1 fruit fly cellular context compared by ENCODE assay signal in the genomic region with DNA sequence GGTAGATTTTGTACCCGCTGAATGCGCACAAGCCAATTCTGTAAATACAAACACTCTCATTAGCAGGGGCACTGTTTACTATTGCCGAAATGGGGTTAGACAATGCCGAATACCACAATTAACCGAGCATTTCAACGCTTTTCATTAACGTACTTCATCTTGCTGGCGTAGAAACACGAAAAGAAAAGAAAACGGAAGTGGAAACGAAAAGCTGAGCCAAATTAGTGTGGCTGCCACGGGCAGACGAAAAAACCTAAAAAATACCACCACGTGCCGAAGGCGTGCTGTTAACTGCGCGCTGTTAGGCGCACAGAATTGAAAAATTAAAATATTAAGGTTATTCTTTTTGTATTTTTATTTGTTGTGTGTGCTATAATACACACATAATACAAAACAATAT.
TF ChIP-seq lines count a peak whose summit lies in the region.

A gene (minus strand): TSS at position 229 of the 400 bp plus-strand sequence.

TF ChIP-seq in whole organism, embryonic, 481 proteins besides CTCF, POLR2A, EP300 and RAD21 (continued from another document and continues in another):
- TF ChIP-seq ac (GFP tag; optimal IDR thresholded peaks at IDR 0.05; lab: Kevin White, UChicago): peak; percentile 92
- no peak for TF ChIP-seq CG4730 (GFP tag; IDR thresholded peaks at IDR 0.05; lab: Robert Waterston, UW)
- TF ChIP-seq chn (GFP tag; optimal IDR thresholded peaks at IDR 0.05; lab: Kevin White, UChicago): peak; percentile 84
- TF ChIP-seq Usf (GFP tag; optimal IDR thresholded peaks at IDR 0.05; lab: Kevin White, UChicago): peak; percentile 80
- TF ChIP-seq Eip74EF (GFP tag; optimal IDR thresholded peaks at IDR 0.05; lab: Kevin White, UChicago): peak in 1 of 2 experiments; percentile 88
- peak; percentile 71; the same call in 1 of the 2 replicates for TF ChIP-seq toy (GFP tag; IDR thresholded peaks at IDR 0.05; lab: Robert Waterston, UW)
- TF ChIP-seq CG32532 (GFP tag; IDR thresholded peaks at IDR 0.05; lab: Robert Waterston, UW): peak; percentile 94
- peak; percentile 91 for TF ChIP-seq NFAT (GFP tag; IDR thresholded peaks at IDR 0.05; lab: Robert Waterston, UW)
- peak; percentile 72 for TF ChIP-seq Atf3 (GFP tag; optimal IDR thresholded peaks at IDR 0.05; lab: Kevin White, UChicago)
- TF ChIP-seq D (optimal IDR thresholded peaks at IDR 0.05; lab: Kevin White, UChicago): no peak
- peak; percentile 86 for TF ChIP-seq D (GFP tag; optimal IDR thresholded peaks at IDR 0.05; lab: Kevin White, UChicago)
- peak; percentile 82 for TF ChIP-seq H2.0 (GFP tag; IDR thresholded peaks at IDR 0.05; lab: Robert Waterston, UW)
- TF ChIP-seq inv (GFP tag; IDR thresholded peaks at IDR 0.05; lab: Robert Waterston, UW; ENCODE audit: partially characterized antibody): no peak
- TF ChIP-seq Scr (GFP tag; IDR thresholded peaks at IDR 0.05; lab: Robert Waterston, UW; ENCODE audit: partially characterized antibody): no peak; the same call in 1 of the 2 replicates
- TF ChIP-seq Bteb2 (GFP tag; optimal IDR thresholded peaks at IDR 0.05; lab: Kevin White, UChicago): peak; percentile 86
- peak; percentile 88 for TF ChIP-seq CG31365 (tag; optimal IDR thresholded peaks at IDR 0.05; lab: Kevin White, UChicago)
- peak; percentile 91 for TF ChIP-seq Awh (GFP tag; IDR thresholded peaks at IDR 0.05; lab: Robert Waterston, UW)
- TF ChIP-seq Myb (GFP tag; optimal IDR thresholded peaks at IDR 0.05; lab: Kevin White, UChicago): peak; percentile 54
- TF ChIP-seq scrt (GFP tag; optimal IDR thresholded peaks at IDR 0.05; lab: Kevin White, UChicago): peak; percentile 93
- TF ChIP-seq Ada2b (GFP tag; IDR thresholded peaks at IDR 0.05; lab: Robert Waterston, UW): peak; percentile 76; the same call in 1 of the 2 replicates
- peak; percentile 90 for TF ChIP-seq sima (GFP tag; optimal IDR thresholded peaks at IDR 0.05; lab: Kevin White, UChicago)
- no peak for TF ChIP-seq Elba2 (GFP tag; optimal IDR thresholded peaks at IDR 0.05; lab: Kevin White, UChicago)
- no peak for TF ChIP-seq CG12769 (tag; optimal IDR thresholded peaks at IDR 0.05; lab: Kevin White, UChicago)
- TF ChIP-seq tio (GFP tag; optimal IDR thresholded peaks at IDR 0.05; lab: Kevin White, UChicago): no peak
- peak; percentile 90 for TF ChIP-seq org-1 (GFP tag; optimal IDR thresholded peaks at IDR 0.05; lab: Kevin White, UChicago)
- peak; percentile 85 for TF ChIP-seq CG8359 (GFP tag; optimal IDR thresholded peaks at IDR 0.05; lab: Kevin White, UChicago; ENCODE audit: borderline replicate concordance)
- no peak for TF ChIP-seq corto (GFP tag; optimal IDR thresholded peaks at IDR 0.05; lab: Kevin White, UChicago)
- TF ChIP-seq gem (tag; optimal IDR thresholded peaks at IDR 0.05; lab: Kevin White, UChicago): peak; percentile 80
- TF ChIP-seq p53 (GFP tag; optimal IDR thresholded peaks at IDR 0.05; lab: Kevin White, UChicago): peak; percentile 88
- peak; percentile 85 for TF ChIP-seq CG13894 (tag; optimal IDR thresholded peaks at IDR 0.05; lab: Kevin White, UChicago)
- peak; percentile 83 for TF ChIP-seq Kr (GFP tag; optimal IDR thresholded peaks at IDR 0.05; lab: Kevin White, UChicago)
- TF ChIP-seq CG34422 (GFP tag; IDR thresholded peaks at IDR 0.05; lab: Robert Waterston, UW): peak; percentile 90; the same call in 2 of the 3 replicates
- peak; percentile 26; the same call in 1 of the 2 replicates for TF ChIP-seq CG13287 (GFP tag; IDR thresholded peaks at IDR 0.05; lab: Robert Waterston, UW; ENCODE audit: partially characterized antibody)
- peak; percentile 85 for TF ChIP-seq nerfin-1 (tag; optimal IDR thresholded peaks at IDR 0.05; lab: Kevin White, UChicago)
- no peak for TF ChIP-seq jigr1 (GFP tag; IDR thresholded peaks at IDR 0.05; lab: Robert Waterston, UW)
- TF ChIP-seq slou (GFP tag; optimal IDR thresholded peaks at IDR 0.05; lab: Kevin White, UChicago): peak; percentile 83
- TF ChIP-seq NfI (GFP tag; optimal IDR thresholded peaks at IDR 0.05; lab: Kevin White, UChicago): peak; percentile 96
- peak; percentile 96 for TF ChIP-seq CG13775 (GFP tag; optimal IDR thresholded peaks at IDR 0.05; lab: Kevin White, UChicago)
- 0 out of 3 replicates have a peak, but pooled peaks have one; percentile 11 for TF ChIP-seq Opbp (GFP tag; IDR thresholded peaks at IDR 0.05; lab: Robert Waterston, UW; ENCODE audit: partially characterized antibody)
- TF ChIP-seq Xrp1 (GFP tag; IDR thresholded peaks at IDR 0.05; lab: Robert Waterston, UW): peak; percentile 22
- peak; percentile 99 for TF ChIP-seq YL-1 (GFP tag; optimal IDR thresholded peaks at IDR 0.05; lab: Kevin White, UChicago)
- TF ChIP-seq CG17328 (GFP tag; IDR thresholded peaks at IDR 0.05; lab: Robert Waterston, UW): peak; percentile 96
- no peak for TF ChIP-seq CkIIα-i1 (GFP tag; IDR thresholded peaks at IDR 0.05; lab: Robert Waterston, UW)
- peak; percentile 81 to 88 for TF ChIP-seq Hr51 (GFP tag; optimal IDR thresholded peaks at IDR 0.05; lab: Kevin White, UChicago)
- peak; percentile 98 for TF ChIP-seq lab (GFP tag; optimal IDR thresholded peaks at IDR 0.05; lab: Kevin White, UChicago)
- TF ChIP-seq Lim3 (GFP tag; IDR thresholded peaks at IDR 0.05; lab: Robert Waterston, UW): no peak
- peak; percentile 84 for TF ChIP-seq CG12299 (tag; optimal IDR thresholded peaks at IDR 0.05; lab: Kevin White, UChicago)
- TF ChIP-seq C15 (GFP tag; IDR thresholded peaks at IDR 0.05; lab: Robert Waterston, UW): peak; percentile 68; the same call in 2 of the 3 replicates
- peak; percentile 69 for TF ChIP-seq trh (GFP tag; optimal IDR thresholded peaks at IDR 0.05; lab: Kevin White, UChicago)
- peak; percentile 80 for TF ChIP-seq trem (tag; optimal IDR thresholded peaks at IDR 0.05; lab: Kevin White, UChicago)
- no peak for TF ChIP-seq nau (GFP tag; optimal IDR thresholded peaks at IDR 0.05; lab: Kevin White, UChicago)
- peak; percentile 62 for TF ChIP-seq CG3838 (GFP tag; optimal IDR thresholded peaks at IDR 0.05; lab: Kevin White, UChicago)
- TF ChIP-seq dimm (GFP tag; IDR thresholded peaks at IDR 0.05; lab: Robert Waterston, UW): peak; percentile 75
- peak; percentile 50 for TF ChIP-seq fd96Cb (tag; optimal IDR thresholded peaks at IDR 0.05; lab: Kevin White, UChicago)
- no peak for TF ChIP-seq yki (optimal IDR thresholded peaks at IDR 0.05; lab: Kevin White, UChicago)
- TF ChIP-seq CG15479 (GFP tag; optimal IDR thresholded peaks at IDR 0.05; lab: Kevin White, UChicago): peak; percentile 17
- peak; percentile 77 for TF ChIP-seq CG1647 (GFP tag; optimal IDR thresholded peaks at IDR 0.05; lab: Kevin White, UChicago)
- TF ChIP-seq z (GFP tag; IDR thresholded peaks at IDR 0.05; lab: Robert Waterston, UW): peak; percentile 71
- peak; percentile 98 for TF ChIP-seq Max (GFP tag; optimal IDR thresholded peaks at IDR 0.05; lab: Kevin White, UChicago)
- peak; percentile 69; the same call in 1 of the 2 replicates for TF ChIP-seq CG14441 (GFP tag; IDR thresholded peaks at IDR 0.05; lab: Robert Waterston, UW)
- TF ChIP-seq bab2 (GFP tag; optimal IDR thresholded peaks at IDR 0.05; lab: Kevin White, UChicago): peak; percentile 47
- peak; percentile 65 for TF ChIP-seq cas (GFP tag; IDR thresholded peaks at IDR 0.05; lab: Robert Waterston, UW)
- no peak; the same call in 1 of the 2 replicates for TF ChIP-seq sisA (GFP tag; IDR thresholded peaks at IDR 0.05; lab: Robert Waterston, UW)
- TF ChIP-seq insv (GFP tag; optimal IDR thresholded peaks at IDR 0.05; lab: Kevin White, UChicago): peak in 1 of 2 experiments; percentile 80
- TF ChIP-seq odd (GFP tag; optimal IDR thresholded peaks at IDR 0.05; lab: Kevin White, UChicago): peak; percentile 96
- peak; percentile 92 for TF ChIP-seq sqz (GFP tag; optimal IDR thresholded peaks at IDR 0.05; lab: Kevin White, UChicago)
- peak; percentile 90 for TF ChIP-seq CG9797 (GFP tag; optimal IDR thresholded peaks at IDR 0.05; lab: Kevin White, UChicago)
- peak in 1 of 2 experiments; percentile 17 for TF ChIP-seq tll (GFP tag; optimal IDR thresholded peaks at IDR 0.05; lab: Kevin White, UChicago)
- peak; percentile 95 for TF ChIP-seq CG18599 (GFP tag; optimal IDR thresholded peaks at IDR 0.05; lab: Kevin White, UChicago)
- no peak for TF ChIP-seq Doc3 (GFP tag; IDR thresholded peaks at IDR 0.05; lab: Robert Waterston, UW; ENCODE audit: partially characterized antibody)
- TF ChIP-seq CG8765 (GFP tag; IDR thresholded peaks at IDR 0.05; lab: Robert Waterston, UW): no peak
- TF ChIP-seq dmrt11E (tag; optimal IDR thresholded peaks at IDR 0.05; lab: Kevin White, UChicago): peak; percentile 84
- TF ChIP-seq Chrac-16 (GFP tag; optimal IDR thresholded peaks at IDR 0.05; lab: Kevin White, UChicago): peak; percentile 71
- TF ChIP-seq cwo (GFP tag; optimal IDR thresholded peaks at IDR 0.05; lab: Kevin White, UChicago): peak; percentile 77
- TF ChIP-seq CG4617 (GFP tag; optimal IDR thresholded peaks at IDR 0.05; lab: Kevin White, UChicago; ENCODE audit: borderline replicate concordance): peak; percentile 80
- TF ChIP-seq Drgx (GFP tag; IDR thresholded peaks at IDR 0.05; lab: Robert Waterston, UW): peak; percentile 36
- TF ChIP-seq lbe (GFP tag; optimal IDR thresholded peaks at IDR 0.05; lab: Kevin White, UChicago): peak; percentile 92
- peak; percentile 94 for TF ChIP-seq HLHmδ (GFP tag; optimal IDR thresholded peaks at IDR 0.05; lab: Kevin White, UChicago)
- TF ChIP-seq ind (GFP tag; optimal IDR thresholded peaks at IDR 0.05; lab: Kevin White, UChicago): peak; percentile 67
- TF ChIP-seq bbx (GFP tag; IDR thresholded peaks at IDR 0.05; lab: Robert Waterston, UW; ENCODE audit: partially characterized antibody): peak; percentile 29; the same call in 1 of the 2 replicates
- TF ChIP-seq wor (GFP tag; IDR thresholded peaks at IDR 0.05; lab: Robert Waterston, UW): peak; percentile 18; the same call in 1 of the 2 replicates
- peak; percentile 87 for TF ChIP-seq H15 (GFP tag; IDR thresholded peaks at IDR 0.05; lab: Robert Waterston, UW)
- TF ChIP-seq aop (GFP tag; IDR thresholded peaks at IDR 0.05; lab: Robert Waterston, UW): peak; percentile 86
- TF ChIP-seq gcm (GFP tag; optimal IDR thresholded peaks at IDR 0.05; lab: Kevin White, UChicago): peak; percentile 88
- TF ChIP-seq crc (GFP tag; optimal IDR thresholded peaks at IDR 0.05; lab: Kevin White, UChicago): peak; percentile 68
- peak; percentile 86 for TF ChIP-seq CG7839 (tag; optimal IDR thresholded peaks at IDR 0.05; lab: Kevin White, UChicago)
- no peak for TF ChIP-seq pros (GFP tag; optimal IDR thresholded peaks at IDR 0.05; lab: Kevin White, UChicago)
- TF ChIP-seq Spps (tag; optimal IDR thresholded peaks at IDR 0.05; lab: Kevin White, UChicago): peak; percentile 79
- TF ChIP-seq ase (GFP tag; IDR thresholded peaks at IDR 0.05; lab: Robert Waterston, UW): peak; percentile 76; the same call in 2 of the 3 replicates
- no peak for TF ChIP-seq exex (tag; optimal IDR thresholded peaks at IDR 0.05; lab: Kevin White, UChicago)
- peak; percentile 63 for TF ChIP-seq Adf1 (GFP tag; IDR thresholded peaks at IDR 0.05; lab: Robert Waterston, UW)
- peak; percentile 95 for TF ChIP-seq CG9727 (GFP tag; optimal IDR thresholded peaks at IDR 0.05; lab: Kevin White, UChicago)
- no peak for TF ChIP-seq dan (GFP tag; IDR thresholded peaks at IDR 0.05; lab: Robert Waterston, UW)
- TF ChIP-seq ATbp (GFP tag; optimal IDR thresholded peaks at IDR 0.05; lab: Kevin White, UChicago): peak; percentile 92
- peak; percentile 92 for TF ChIP-seq Dad (GFP tag; optimal IDR thresholded peaks at IDR 0.05; lab: Kevin White, UChicago)
- peak; percentile 36; the same call in 1 of the 2 replicates for TF ChIP-seq ato (GFP tag; IDR thresholded peaks at IDR 0.05; lab: Robert Waterston, UW; ENCODE audit: partially characterized antibody)
- peak; percentile 83 for TF ChIP-seq run (tag; optimal IDR thresholded peaks at IDR 0.05; lab: Kevin White, UChicago)
- TF ChIP-seq Dbx (GFP tag; IDR thresholded peaks at IDR 0.05; lab: Robert Waterston, UW): peak; percentile 89
- TF ChIP-seq Atf-2 (GFP tag; optimal IDR thresholded peaks at IDR 0.05; lab: Kevin White, UChicago): peak; percentile 83
- TF ChIP-seq ap (GFP tag; IDR thresholded peaks at IDR 0.05; lab: Robert Waterston, UW): peak; percentile 80
- TF ChIP-seq kay (GFP tag; optimal IDR thresholded peaks at IDR 0.05; lab: Kevin White, UChicago): peak; percentile 37
- TF ChIP-seq CG7963 (GFP tag; IDR thresholded peaks at IDR 0.05; lab: Robert Waterston, UW; ENCODE audit: partially characterized antibody): no peak
- TF ChIP-seq CG15696 (tag; optimal IDR thresholded peaks at IDR 0.05; lab: Kevin White, UChicago): peak; percentile 50
- peak; percentile 93 for TF ChIP-seq Side (GFP tag; optimal IDR thresholded peaks at IDR 0.05; lab: Kevin White, UChicago)
- peak; percentile 70 for TF ChIP-seq Sox102F (GFP tag; optimal IDR thresholded peaks at IDR 0.05; lab: Kevin White, UChicago)
- peak; percentile 70 for TF ChIP-seq CG10321 (GFP tag; IDR thresholded peaks at IDR 0.05; lab: Robert Waterston, UW)
- peak; percentile 94 for TF ChIP-seq CG11456 (GFP tag; IDR thresholded peaks at IDR 0.05; lab: Robert Waterston, UW)
- peak; percentile 57 for TF ChIP-seq Hmx (GFP tag; optimal IDR thresholded peaks at IDR 0.05; lab: Kevin White, UChicago)
- peak; percentile 73 for TF ChIP-seq Optix (GFP tag; IDR thresholded peaks at IDR 0.05; lab: Robert Waterston, UW)
- TF ChIP-seq dpn (GFP tag; optimal IDR thresholded peaks at IDR 0.05; lab: Kevin White, UChicago): peak; percentile 80 to 92
- no peak for TF ChIP-seq CG11560 (tag; IDR thresholded peaks at IDR 0.05; lab: Robert Waterston, UW)
- TF ChIP-seq CG17385 (GFP tag; optimal IDR thresholded peaks at IDR 0.05; lab: Kevin White, UChicago): peak; percentile 91
- TF ChIP-seq prd (optimal IDR thresholded peaks at IDR 0.05; lab: Kevin White, UChicago): no peak
- TF ChIP-seq prd (GFP tag; IDR thresholded peaks at IDR 0.05; lab: Robert Waterston, UW): peak; percentile 63; the same call in 2 of the 3 replicates
- peak; percentile 85 for TF ChIP-seq CG9609 (GFP tag; optimal IDR thresholded peaks at IDR 0.05; lab: Kevin White, UChicago)
- peak; percentile 68 for TF ChIP-seq row (GFP tag; IDR thresholded peaks at IDR 0.05; lab: Robert Waterston, UW)
- peak; percentile 87 for TF ChIP-seq ems (GFP tag; optimal IDR thresholded peaks at IDR 0.05; lab: Kevin White, UChicago)
- TF ChIP-seq zfh2 (GFP tag; optimal IDR thresholded peaks at IDR 0.05; lab: Kevin White, UChicago): peak; percentile 69
- peak; percentile 73 for TF ChIP-seq CoRest (tag; optimal IDR thresholded peaks at IDR 0.05; lab: Kevin White, UChicago)
- TF ChIP-seq Sox100B (GFP tag; optimal IDR thresholded peaks at IDR 0.05; lab: Kevin White, UChicago): peak; percentile 88
- peak; percentile 85 for TF ChIP-seq pfk (GFP tag; optimal IDR thresholded peaks at IDR 0.05; lab: Kevin White, UChicago)
- TF ChIP-seq CG18619 (GFP tag; optimal IDR thresholded peaks at IDR 0.05; lab: Kevin White, UChicago): peak; percentile 95
- TF ChIP-seq lmd (GFP tag; IDR thresholded peaks at IDR 0.05; lab: Robert Waterston, UW): peak; percentile 57; the same call in 1 of the 2 replicates
